Worm (Caenorhabditis elegans) whole organism, L1 larva: ENCODE measurements around the gene nhr-235.

Experiments
- alr-1 ChIP-seq: fragments of 200-800 bp; sonication (Bioruptor generic); optimal IDR thresholded peaks from 2 replicates; lab custom pipeline; 2018; ENCODE audit warnings: borderline replicate concordance, mild to moderate bottlenecking, missing genetic modification characterization, missing compliant biosample characterization
- ama-1 ChIP-seq: fragments of 150-350 bp; optimal IDR thresholded peaks from 2 replicates; lab custom pipeline; 2014
- dpl-1 ChIP-seq, 3 experiments: fragments of 150-350 bp in 2 of 3; sonication (generic microtip) in 1 of 3; optimal IDR thresholded peaks; 2 replicates each; lab custom pipeline; 2014 to 2017; ENCODE audit warnings: missing biosample characterization in 3 of 3, missing genetic modification characterization in 3 of 3, missing genetic modification reagents in 3 of 3
- hlh-17 ChIP-seq: fragments of 200-800 bp; sonication (Bioruptor generic); optimal IDR thresholded peaks from 2 replicates; lab custom pipeline; 2018; ENCODE audit warnings: missing genetic modification characterization, mild to moderate bottlenecking, missing compliant biosample characterization, moderate library complexity, borderline replicate concordance
- lin-13 ChIP-seq: fragments of 150-350 bp; optimal IDR thresholded peaks from 2 replicates; lab custom pipeline; 2014; ENCODE audit warnings: missing biosample characterization, missing genetic modification reagents, missing genetic modification characterization
- lsy-2 ChIP-seq, 2 experiments: fragments of 150-350 bp; optimal IDR thresholded peaks; 2 replicates each; lab custom pipeline; 2014; ENCODE audit warnings: missing biosample characterization in 2 of 2, missing genetic modification characterization in 2 of 2
- nhr-11 ChIP-seq: fragments of 150-350 bp; optimal IDR thresholded peaks from 2 replicates; lab custom pipeline; 2014; ENCODE audit warnings: missing biosample characterization, missing genetic modification characterization
- nhr-28 ChIP-seq: fragments of 150-350 bp; optimal IDR thresholded peaks from 2 replicates; lab custom pipeline; 2014; ENCODE audit warnings: missing biosample characterization, missing genetic modification characterization
- sptf-1 ChIP-seq: fragments of 150-350 bp; optimal IDR thresholded peaks from 2 replicates; lab custom pipeline; 2014; ENCODE audit warnings: missing biosample characterization, missing genetic modification characterization
- unc-130 ChIP-seq: fragments of 150-350 bp; optimal IDR thresholded peaks from 2 replicates; lab custom pipeline; 2017; ENCODE audit warnings: missing biosample characterization, missing genetic modification characterization, inconsistent platforms
- unc-62 ChIP-seq: fragments of 150-350 bp; optimal IDR thresholded peaks from 2 replicates; lab custom pipeline; 2014; ENCODE audit warnings: missing biosample characterization, missing genetic modification reagents, missing genetic modification characterization
- unc-86 ChIP-seq: sonication (generic microtip); optimal IDR thresholded peaks from 2 replicates; lab custom pipeline; 2016; ENCODE audit warnings: missing genetic modification characterization, missing compliant biosample characterization
- vab-15 ChIP-seq: sonication (generic microtip); optimal IDR thresholded peaks from 2 replicates; lab custom pipeline; 2017; ENCODE audit warnings: missing genotype, mild to moderate bottlenecking, missing genetic modification characterization, missing compliant biosample characterization

DNA sequence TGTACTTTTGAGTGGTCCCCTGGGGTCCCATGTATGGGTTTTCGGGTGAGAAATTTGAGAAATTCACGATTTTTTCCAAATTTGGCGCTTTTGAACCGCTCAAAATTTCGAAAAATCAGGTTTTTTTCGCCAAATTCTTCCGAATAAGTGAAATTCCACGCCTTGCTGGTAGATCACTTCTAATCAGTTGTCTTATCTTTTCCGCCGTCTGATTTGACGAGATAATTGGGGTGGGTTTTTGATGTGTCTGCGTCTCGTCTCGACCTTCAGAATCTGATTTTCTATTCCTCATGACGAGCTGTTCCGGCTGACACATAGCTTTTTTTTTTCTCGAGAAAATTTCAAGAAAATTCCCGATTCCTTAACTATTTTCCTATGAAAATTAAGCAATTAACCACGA is 48.9 kb downstream of the nhr-235 start:
- TF ChIP-seq unc-130 (no peak), nhr-28 (tag; lab: Kevin White, UChicago) (no peak), dpl-1 (GFP tag; optimal IDR thresholded peaks at IDR 0.05; lab: Kevin White, UChicago) (no peak), hlh-17 (GFP tag; lab: Kevin White, UChicago) (no peak), alr-1 (tag; lab: Kevin White, UChicago) (no peak), unc-62 (GFP tag; lab: Kevin White, UChicago) (no peak), nhr-11 (tag; lab: Kevin White, UChicago) (no peak), ama-1 (lab: Kevin White, UChicago) (no peak), vab-15 (tag; lab: Kevin White, UChicago) (no peak), lsy-2 (tag; optimal IDR thresholded peaks at IDR 0.05; lab: Kevin White, UChicago) (no peak), sptf-1 (tag; lab: Kevin White, UChicago) (no peak), unc-86 (tag; lab: Kevin White, UChicago) (no peak), lin-13 (no peak)
